Fruit fly (Drosophila melanogaster): ENCODE data around the gene isoQC.

DNA sequence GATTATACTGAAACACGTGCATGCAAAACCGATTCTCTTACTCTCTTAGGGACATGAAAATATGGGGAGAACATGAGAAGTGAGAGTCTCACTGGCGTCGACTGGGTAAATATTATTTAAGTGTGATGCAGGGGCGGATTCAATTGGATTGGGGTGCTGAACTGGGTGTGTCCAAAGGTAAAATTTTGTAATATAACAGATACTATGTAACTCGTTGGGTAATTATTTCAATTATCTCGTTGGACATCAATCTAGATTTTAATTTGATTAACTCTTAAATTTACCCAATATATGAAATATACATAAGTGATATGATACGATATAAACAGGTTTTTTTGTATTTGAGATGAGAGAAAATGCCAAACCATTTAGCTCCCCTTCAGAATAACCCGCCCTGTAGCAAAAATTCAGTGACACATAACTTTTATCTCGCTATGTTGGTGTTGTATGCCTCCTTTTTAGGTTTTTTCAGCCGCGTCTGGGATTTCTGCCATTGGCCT is 33.9 kb downstream of the isoQC start:
- no peak for TF ChIP-seq Dfd (GFP tag; optimal IDR thresholded peaks at IDR 0.05)
- no peak for TF ChIP-seq Hr78 (GFP tag; optimal IDR thresholded peaks at IDR 0.05)
- TF ChIP-seq Dif (GFP tag; optimal IDR thresholded peaks at IDR 0.05; ENCODE audit: partially characterized antibody) = peak; percentile 48
- TF ChIP-seq CrebA (GFP tag; optimal IDR thresholded peaks at IDR 0.05; ENCODE audit: borderline replicate concordance) = no peak
- TF ChIP-seq usp (GFP tag; optimal IDR thresholded peaks at IDR 0.05) = no peak
- TF ChIP-seq Abd-B (GFP tag; optimal IDR thresholded peaks at IDR 0.05) = no peak
- peak; percentile 2 to 53 for TF ChIP-seq dl (GFP tag; optimal IDR thresholded peaks at IDR 0.05; ENCODE audit: insufficient read depth in 1 of 2, partially characterized antibody in 2 of 2)
- peak; percentile 92 for TF ChIP-seq rgr (GFP tag; optimal IDR thresholded peaks at IDR 0.05)
- peak; percentile 93 for TF ChIP-seq fru (GFP tag; optimal IDR thresholded peaks at IDR 0.05)
- TF ChIP-seq Myc (optimal IDR thresholded peaks at IDR 0.05) = no peak

All from whole organism, wandering third instar larva.